Worm (Caenorhabditis elegans): ENCODE results near the gene T15B12.2.

DNA sequence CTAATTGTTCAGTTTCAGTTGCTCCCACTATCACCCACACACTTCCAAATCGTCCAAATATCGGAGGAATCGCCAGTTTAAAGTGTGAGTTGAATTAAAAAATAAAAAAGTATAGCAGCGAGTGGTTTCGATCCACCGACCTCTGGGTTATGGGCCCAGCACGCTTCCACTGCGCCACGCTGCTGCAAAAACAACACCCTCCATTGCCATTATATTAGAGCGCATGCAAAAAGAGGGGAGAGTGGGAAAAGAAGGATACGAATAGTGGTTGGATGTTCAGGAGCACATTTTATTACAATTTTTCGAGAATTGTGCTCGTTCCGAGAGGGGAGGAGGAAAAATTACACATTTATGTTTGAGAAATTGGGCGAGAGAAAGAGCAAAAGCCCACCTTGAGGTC, 6.8 kb downstream of the T15B12.2 start:
- peak; percentile 63 for TF ChIP-seq hlh-15 (tag; optimal IDR thresholded peaks at IDR 0.05)
- peak; percentile 80 for TF ChIP-seq ceh-2 (tag; optimal IDR thresholded peaks at IDR 0.05)
- TF ChIP-seq fkh-10 (GFP tag; optimal IDR thresholded peaks at IDR 0.05), result peak; percentile 34
- no peak for TF ChIP-seq ama-1 (optimal IDR thresholded peaks at IDR 0.05)
- TF ChIP-seq hlh-30 (tag; optimal IDR thresholded peaks at IDR 0.05; ENCODE audit: insufficient read depth), result peak; percentile 33
- TF ChIP-seq pha-4 (tag; optimal IDR thresholded peaks at IDR 0.05), result no peak
- TF ChIP-seq dmd-4 (tag; optimal IDR thresholded peaks at IDR 0.05; ENCODE audit: borderline replicate concordance), result peak; percentile 73
- no peak for TF ChIP-seq nhr-11 (tag; optimal IDR thresholded peaks at IDR 0.05)
- peak; percentile 91 for TF ChIP-seq F13H6.1 (tag; optimal IDR thresholded peaks at IDR 0.05)
- peak; percentile 68 for TF ChIP-seq nfya-1 (tag; optimal IDR thresholded peaks at IDR 0.05)
- TF ChIP-seq rnt-1 (tag; optimal IDR thresholded peaks at IDR 0.05), result peak; percentile 82
